Fruit fly (Drosophila melanogaster) Kc167 (cell line): ENCODE data around the gene Ac76E.

Source experiments
- Myc ChIP-seq: fragments of >200 bp; optimal IDR thresholded peaks from 2 replicates; lab custom pipeline; 2017; ENCODE audit warnings: missing external identifiers
- Sin3A ChIP-seq: fragments of >200 bp; optimal IDR thresholded peaks from 2 replicates; lab custom pipeline; 2018; ENCODE audit warnings: missing external identifiers
- h ChIP-seq: fragments of >200 bp; optimal IDR thresholded peaks from 3 replicates; lab custom pipeline; 2018; ENCODE audit warnings: missing external identifiers
- insv ChIP-seq: fragments of >200 bp; optimal IDR thresholded peaks from 3 replicates; lab custom pipeline; 2018; ENCODE audit warnings: missing external identifiers
- ttk ChIP-seq: sonication (Bioruptor generic); optimal IDR thresholded peaks from 2 replicates; lab custom pipeline; 2017; ENCODE audit warnings: missing external identifiers

dm6 chr3L:19981385-19981784 is 42.3 kb downstream of the Ac76E start, which contains the start of gene CG17732:
- TF ChIP-seq insv (lab: Kevin White, UChicago) (no peak), Sin3A (lab: Kevin White, UChicago) (no peak), Myc (lab: Kevin White, UChicago) (no peak), h (lab: Kevin White, UChicago) (no peak), ttk (lab: Kevin White, UChicago) (no peak)
